Worm (Caenorhabditis elegans) whole organism, mixed stage, embryonic: Measurements from ENCODE around the gene sre-52.

ENCODE experiments used
- M03D4.4 ChIP-seq: sonication (generic microtip); optimal IDR thresholded peaks from 2 replicates; lab custom pipeline; 2017; ENCODE audit warnings: mild to moderate bottlenecking, missing genetic modification characterization, missing compliant biosample characterization
- bed-3 ChIP-seq: fragments of 200-800 bp; sonication (Bioruptor generic); optimal IDR thresholded peaks from 3 replicates; lab custom pipeline; 2018; ENCODE audit warnings: mild to moderate bottlenecking, missing genetic modification characterization, moderate library complexity, missing compliant biosample characterization
- blmp-1 ChIP-seq: fragments of 150-350 bp; optimal IDR thresholded peaks from 2 replicates; lab custom pipeline; 2014; ENCODE audit warnings: missing biosample characterization, missing genetic modification characterization
- ceh-39 ChIP-seq: fragments of 150-350 bp; optimal IDR thresholded peaks from 2 replicates; lab custom pipeline; 2014; ENCODE audit warnings: missing biosample characterization, missing genetic modification characterization
- ceh-43 ChIP-seq: fragments of 200-800 bp; sonication (Bioruptor generic); optimal IDR thresholded peaks from 2 replicates; lab custom pipeline; 2018; ENCODE audit warnings: mild to moderate bottlenecking, missing genetic modification characterization, moderate library complexity, missing compliant biosample characterization
- ces-1 ChIP-seq: fragments of 150-350 bp; optimal IDR thresholded peaks from 2 replicates; lab custom pipeline; 2014; ENCODE audit warnings: missing biosample characterization, missing genetic modification reagents, missing genetic modification characterization
- cnd-1 ChIP-seq: fragments of 200-800 bp; sonication (Bioruptor generic); optimal IDR thresholded peaks from 2 replicates; lab custom pipeline; 2018; ENCODE audit warnings: mild to moderate bottlenecking, missing genetic modification characterization, missing compliant biosample characterization
- drap-1 ChIP-seq: fragments of 200-800 bp; sonication (Bioruptor generic); optimal IDR thresholded peaks from 3 replicates; lab custom pipeline; 2018; ENCODE audit warnings: mild to moderate bottlenecking, missing genetic modification characterization, missing compliant biosample characterization
- elt-1 ChIP-seq: sonication (generic microtip); optimal IDR thresholded peaks from 2 replicates; lab custom pipeline; 2017; ENCODE audit warnings: missing genetic modification characterization, mild to moderate bottlenecking, missing compliant biosample characterization, antibody characterized with exemption, moderate library complexity, borderline replicate concordance; ENCODE audit not compliant: insufficient read depth
- elt-3 ChIP-seq: fragments of 150-350 bp; optimal IDR thresholded peaks from 2 replicates; lab custom pipeline; 2014; ENCODE audit warnings: missing biosample characterization, missing genetic modification characterization
- flh-1 ChIP-seq: fragments of 200-800 bp; sonication (Bioruptor generic); optimal IDR thresholded peaks from 2 replicates; lab custom pipeline; 2018; ENCODE audit warnings: mild to moderate bottlenecking, missing genetic modification characterization, moderate library complexity, missing compliant biosample characterization
- ham-2 ChIP-seq: fragments of 200-800 bp; sonication (Bioruptor generic); optimal IDR thresholded peaks from 2 replicates; lab custom pipeline; 2018; ENCODE audit warnings: mild to moderate bottlenecking, missing genetic modification characterization, missing compliant biosample characterization
- hlh-1 ChIP-seq: fragments of 150-350 bp; optimal IDR thresholded peaks from 2 replicates; lab custom pipeline; 2014; ENCODE audit warnings: missing biosample characterization, missing genetic modification reagents, missing genetic modification characterization
- lin-13 ChIP-seq: fragments of 150-350 bp; optimal IDR thresholded peaks from 2 replicates; lab custom pipeline; 2014; ENCODE audit warnings: missing biosample characterization, missing genetic modification characterization
- lin-32 ChIP-seq: fragments of 200-800 bp; sonication (Bioruptor generic); optimal IDR thresholded peaks from 2 replicates; lab custom pipeline; 2018; ENCODE audit warnings: mild to moderate bottlenecking, missing genetic modification characterization, missing compliant biosample characterization
- lsy-2 ChIP-seq: fragments of 150-350 bp; optimal IDR thresholded peaks from 2 replicates; lab custom pipeline; 2014; ENCODE audit warnings: missing biosample characterization, missing genetic modification characterization
- mab-5 ChIP-seq: fragments of 150-350 bp; optimal IDR thresholded peaks from 2 replicates; lab custom pipeline; 2014; ENCODE audit warnings: missing biosample characterization, missing genetic modification characterization
- mep-1 ChIP-seq: fragments of 150-350 bp; optimal IDR thresholded peaks from 2 replicates; lab custom pipeline; 2017; ENCODE audit warnings: missing biosample characterization, missing genetic modification reagents, missing genetic modification characterization, inconsistent platforms
- nhr-12 ChIP-seq: fragments of 150-350 bp; optimal IDR thresholded peaks from 2 replicates; lab custom pipeline; 2014; ENCODE audit warnings: missing biosample characterization, missing genetic modification characterization
- nhr-2 ChIP-seq: fragments of 150-350 bp; optimal IDR thresholded peaks from 2 replicates; lab custom pipeline; 2014; ENCODE audit warnings: missing biosample characterization, missing genetic modification characterization
- nhr-237 ChIP-seq: fragments of 150-350 bp; optimal IDR thresholded peaks from 2 replicates; lab custom pipeline; 2014; ENCODE audit warnings: missing biosample characterization, missing genetic modification characterization
- nhr-76 ChIP-seq: sonication (generic microtip); optimal IDR thresholded peaks from 2 replicates; lab custom pipeline; 2017; ENCODE audit warnings: missing biosample characterization, missing genetic modification characterization
- sem-2 ChIP-seq: fragments of 200-800 bp; sonication (Bioruptor generic); optimal IDR thresholded peaks from 2 replicates; lab custom pipeline; 2018; ENCODE audit warnings: mild to moderate bottlenecking, missing genetic modification characterization, missing compliant biosample characterization
- snpc-4 ChIP-seq: fragments of 150-350 bp; optimal IDR thresholded peaks from 2 replicates; lab custom pipeline; 2014; ENCODE audit warnings: missing biosample characterization, missing genetic modification characterization
- sptf-1 ChIP-seq: sonication (generic microtip); optimal IDR thresholded peaks from 2 replicates; lab custom pipeline; 2017; ENCODE audit warnings: mild to moderate bottlenecking, missing genetic modification characterization, moderate library complexity, missing compliant biosample characterization
- unc-120 ChIP-seq: sonication (generic microtip); optimal IDR thresholded peaks from 2 replicates; lab custom pipeline; 2017; ENCODE audit warnings: missing genetic modification characterization, missing compliant biosample characterization; ENCODE audit not compliant: poor library complexity, severe bottlenecking
- unc-39 ChIP-seq: fragments of 150-350 bp; optimal IDR thresholded peaks from 2 replicates; lab custom pipeline; 2014; ENCODE audit warnings: missing biosample characterization, missing genetic modification characterization
- unc-62 ChIP-seq: fragments of 150-350 bp; optimal IDR thresholded peaks from 2 replicates; lab custom pipeline; 2014; ENCODE audit warnings: missing biosample characterization, missing genetic modification reagents, missing genetic modification characterization

The sre-52 gene

ce11 chrII:12349866-12350265 lies 14.3 kb downstream of the sre-52 start:
- TF ChIP-seq blmp-1 (tag; lab: Kevin White, UChicago) (no peak), cnd-1 (tag; lab: Kevin White, UChicago) (no peak), ham-2 (GFP tag; lab: Kevin White, UChicago) (no peak), elt-1 (tag; lab: Kevin White, UChicago) (no peak), unc-120 (no peak), lin-32 (GFP tag; lab: Kevin White, UChicago) (no peak), M03D4.4 (tag; lab: Kevin White, UChicago) (no peak), unc-39 (tag; lab: Kevin White, UChicago) (no peak), ceh-43 (GFP tag; lab: Kevin White, UChicago) (no peak), nhr-76 (tag; lab: Kevin White, UChicago) (no peak), mep-1 (tag; lab: Kevin White, UChicago) (no peak), nhr-12 (tag; lab: Kevin White, UChicago) (no peak), nhr-2 (tag; lab: Kevin White, UChicago) (no peak), elt-3 (tag; lab: Kevin White, UChicago) (no peak), drap-1 (GFP tag; lab: Kevin White, UChicago) (no peak), sptf-1 (tag; lab: Kevin White, UChicago) (no peak), bed-3 (GFP tag; lab: Kevin White, UChicago) (no peak), mab-5 (tag; lab: Kevin White, UChicago) (no peak)

- TF ChIP-seq nhr-2 (tag; lab: Kevin White, UChicago) (no peak), lsy-2 (peak; percentile 41), nhr-237 (tag; lab: Kevin White, UChicago) (no peak)
Observed at ce11 chrII:12350737-12351275, 15.3 kb downstream of the sre-52 start.

ce11 chrII:12352115-12352514 lies 16.6 kb downstream of the sre-52 start, which contains the start of gene ras-1:
Gene ras-1, minus strand, starts transcription at chrII:12352243.
- TF ChIP-seq hlh-1 (tag; lab: Kevin White, UChicago): no peak
- no peak for TF ChIP-seq flh-1 (GFP tag; lab: Kevin White, UChicago)
- no peak for TF ChIP-seq nhr-2 (tag; lab: Kevin White, UChicago)
- no peak for TF ChIP-seq ham-2 (GFP tag; lab: Kevin White, UChicago)
- no peak for TF ChIP-seq snpc-4
- TF ChIP-seq elt-3 (tag; lab: Kevin White, UChicago): no peak
- no peak for TF ChIP-seq ces-1 (GFP tag; lab: Kevin White, UChicago)
- no peak for TF ChIP-seq lsy-2
- TF ChIP-seq unc-62: no peak
- no peak for TF ChIP-seq ceh-43 (GFP tag; lab: Kevin White, UChicago)
- no peak for TF ChIP-seq sem-2 (GFP tag; lab: Kevin White, UChicago)
- TF ChIP-seq lin-32 (GFP tag; lab: Kevin White, UChicago): no peak
- TF ChIP-seq sptf-1 (tag; lab: Kevin White, UChicago): no peak
- TF ChIP-seq unc-120: no peak
- TF ChIP-seq cnd-1 (tag; lab: Kevin White, UChicago): no peak
- no peak for TF ChIP-seq nhr-12 (tag; lab: Kevin White, UChicago)
- TF ChIP-seq unc-39 (tag; lab: Kevin White, UChicago): no peak
- no peak for TF ChIP-seq nhr-237 (tag; lab: Kevin White, UChicago)

DNA sequence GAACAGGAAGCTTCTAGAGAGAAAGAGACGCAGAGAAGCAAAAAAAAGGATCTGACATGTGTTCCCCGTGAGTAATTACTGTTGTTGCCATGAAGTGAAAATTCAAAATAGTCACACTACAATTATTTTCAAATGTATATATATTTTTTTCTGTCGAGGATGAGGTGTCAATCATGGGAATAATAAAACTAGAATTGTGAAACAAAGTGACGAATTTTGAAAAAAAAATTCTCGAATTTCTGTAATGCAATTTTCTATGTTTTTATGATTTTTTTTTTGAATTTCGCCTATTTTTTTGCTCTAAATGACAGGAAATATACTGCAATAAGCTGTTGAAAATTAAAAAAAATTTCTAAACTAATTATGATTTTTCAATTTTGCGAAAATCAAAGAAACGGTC lies 17.6 kb downstream of the sre-52 start:
- TF ChIP-seq ceh-43 (GFP tag; lab: Kevin White, UChicago): no peak
- TF ChIP-seq nhr-237 (tag; lab: Kevin White, UChicago): no peak
- no peak for TF ChIP-seq lin-13
- TF ChIP-seq cnd-1 (tag; lab: Kevin White, UChicago): no peak
- TF ChIP-seq nhr-12 (tag; lab: Kevin White, UChicago): no peak
- TF ChIP-seq hlh-1 (tag; lab: Kevin White, UChicago): no peak
- TF ChIP-seq sem-2 (GFP tag; lab: Kevin White, UChicago): no peak
- no peak for TF ChIP-seq ceh-39 (tag; lab: Kevin White, UChicago)
- no peak for TF ChIP-seq nhr-76 (tag; lab: Kevin White, UChicago)
- no peak for TF ChIP-seq sptf-1 (tag; lab: Kevin White, UChicago)

ce11 chrII:12353816-12354215 lies 18.3 kb downstream of the sre-52 start:
- TF ChIP-seq sem-2 (GFP tag; lab: Kevin White, UChicago) (no peak), hlh-1 (tag; lab: Kevin White, UChicago) (peak; percentile 97), unc-62 (peak; percentile 89)
